Fruit fly (Drosophila melanogaster): ENCODE data around the gene CG12974.

CG12974 gene

dm6 chr3L:21298375-21298774, 12.6 kb upstream of the CG12974 start, which contains the start of gene CG43702:
CG43702 (plus strand) TSS chr3L:21298675.
- no peak for TF ChIP-seq CG6854 (GFP tag; optimal IDR thresholded peaks at IDR 0.05)
- no peak for TF ChIP-seq pdm3 (GFP tag; optimal IDR thresholded peaks at IDR 0.05)
- TF ChIP-seq CG11294 (GFP tag; IDR thresholded peaks at IDR 0.05) = no peak
- TF ChIP-seq CG16779 (tag; optimal IDR thresholded peaks at IDR 0.05) = no peak
- TF ChIP-seq Eip78C (GFP tag) = no peak
- TF ChIP-seq Eip93F (GFP tag; optimal IDR thresholded peaks at IDR 0.05) = no peak
- TF ChIP-seq CG15336 (GFP tag; IDR thresholded peaks at IDR 0.05) = no peak

dm6 chr3L:21297703-21298102, 11.9 kb upstream of the CG12974 start, which contains the start of gene Edg78E:
Edg78E (minus strand) TSS chr3L:21297803.
- no peak for TF ChIP-seq achi (GFP tag; optimal IDR thresholded peaks at IDR 0.05)
- no peak for TF ChIP-seq CG1621 (tag; optimal IDR thresholded peaks at IDR 0.05)
- TF ChIP-seq Sox15 (GFP tag; optimal IDR thresholded peaks at IDR 0.05) = no peak
- TF ChIP-seq cyc (GFP tag; optimal IDR thresholded peaks at IDR 0.05) = no peak
- TF ChIP-seq CG10631 (GFP tag; optimal IDR thresholded peaks at IDR 0.05) = no peak
- TF ChIP-seq spab (GFP tag; optimal IDR thresholded peaks at IDR 0.05) = no peak
- TF ChIP-seq esn (GFP tag; optimal IDR thresholded peaks at IDR 0.05) = no peak
- no peak for TF ChIP-seq CG6854 (GFP tag; optimal IDR thresholded peaks at IDR 0.05)
- no peak for TF ChIP-seq fd59A (GFP tag; optimal IDR thresholded peaks at IDR 0.05)
- no peak for TF ChIP-seq CG11294 (GFP tag; IDR thresholded peaks at IDR 0.05)
- TF ChIP-seq Hr38 (GFP tag; optimal IDR thresholded peaks at IDR 0.05) = no peak

dm6 chr3L:21294202-21294601, 8.4 kb upstream of the CG12974 start, which contains the start of gene Cpr78Cb:
Cpr78Cb (plus strand) TSS chr3L:21294492.
- no peak for TF ChIP-seq CG34406 (GFP tag; optimal IDR thresholded peaks at IDR 0.05)
- no peak for TF ChIP-seq eg (GFP tag; IDR thresholded peaks at IDR 0.05)
- TF ChIP-seq OdsH (GFP tag; optimal IDR thresholded peaks at IDR 0.05) = no peak
- TF ChIP-seq CG15336 (GFP tag; IDR thresholded peaks at IDR 0.05) = no peak
- no peak for TF ChIP-seq Smox (GFP tag; optimal IDR thresholded peaks at IDR 0.05)

DNA sequence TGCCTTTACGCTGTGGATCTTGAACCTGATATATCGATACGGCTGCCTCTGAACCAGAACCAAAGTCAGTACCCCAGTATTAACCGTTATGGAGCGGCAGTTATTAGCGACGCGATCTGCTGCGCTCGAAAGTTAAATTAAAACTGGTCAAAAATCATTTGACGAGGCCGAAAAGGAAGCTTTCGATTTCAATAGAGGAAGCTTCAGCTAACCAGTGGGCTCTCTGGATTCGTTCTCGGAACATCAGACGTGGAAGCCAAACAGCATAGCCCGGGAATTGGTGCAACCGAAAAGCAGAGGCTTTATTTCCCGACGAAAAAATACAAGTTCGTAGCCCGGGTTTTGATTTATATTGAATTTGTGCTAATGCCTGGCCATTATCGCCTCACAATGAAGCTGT, 6.9 kb upstream of the CG12974 start, which contains the start of gene Cpr78Ca:
Cpr78Ca (minus strand) TSS at position 101 of the 400 bp plus-strand sequence.
- TF ChIP-seq Blimp-1 (GFP tag; optimal IDR thresholded peaks at IDR 0.05) (no peak), Ets96B (tag; optimal IDR thresholded peaks at IDR 0.05) (no peak)

dm6 chr3L:21291055-21291454, 5.3 kb upstream of the CG12974 start:
- TF ChIP-seq Smox (GFP tag; optimal IDR thresholded peaks at IDR 0.05) = no peak
- TF ChIP-seq Sox15 (GFP tag; optimal IDR thresholded peaks at IDR 0.05) = no peak
- TF ChIP-seq fkh (GFP tag; optimal IDR thresholded peaks at IDR 0.05) = no peak
- TF ChIP-seq CG8119 (GFP tag; IDR thresholded peaks at IDR 0.05) = no peak
- TF ChIP-seq CG6792 (GFP tag; optimal IDR thresholded peaks at IDR 0.05) = no peak
- no peak for TF ChIP-seq CG32006 (GFP tag; optimal IDR thresholded peaks at IDR 0.05)
- TF ChIP-seq lz (GFP tag; optimal IDR thresholded peaks at IDR 0.05) = no peak
- TF ChIP-seq CG6163 (GFP tag; IDR thresholded peaks at IDR 0.05) = no peak
- no peak for TF ChIP-seq spab (GFP tag; optimal IDR thresholded peaks at IDR 0.05)
- TF ChIP-seq achi (GFP tag; optimal IDR thresholded peaks at IDR 0.05) = no peak

DNA sequence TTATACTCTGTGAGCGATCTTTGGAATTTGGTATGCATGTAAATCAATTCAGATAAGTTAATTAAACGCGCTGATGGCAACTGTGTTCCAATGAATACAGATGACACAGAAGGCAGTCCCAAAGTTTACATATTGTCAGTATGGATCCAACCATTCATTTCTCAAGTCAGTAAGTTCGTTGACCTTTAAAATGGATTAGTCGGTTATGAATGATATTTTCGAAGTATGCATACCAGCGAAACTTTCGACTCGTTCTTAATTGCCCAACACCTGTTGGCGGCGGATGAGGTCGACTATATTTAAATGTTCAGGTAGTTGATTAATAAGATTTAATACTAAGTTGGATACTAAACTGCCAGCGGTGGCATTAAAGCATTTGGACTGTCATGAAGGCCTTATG, 4.6 kb upstream of the CG12974 start:
- TF ChIP-seq Eip78C (GFP tag) (peak; percentile 2), Sox15 (GFP tag; optimal IDR thresholded peaks at IDR 0.05) (no peak), CG9139 (GFP tag; optimal IDR thresholded peaks at IDR 0.05) (no peak)

Measured in whole organism, prepupa.